Fruit fly (Drosophila melanogaster) whole organism, pupa: ENCODE results near the gene Cyp12a5.

Experiments used
- CG10348 ChIP-seq: fragments of 200-800 bp; sonication (Bioruptor generic); IDR thresholded peaks from 2 replicates; pipeline ENCODE4 v1.3.6; 2022; ENCODE audit warnings: missing biosample characterization, missing genetic modification characterization
- CG12605 ChIP-seq: fragments of 200-800 bp; sonication (Bioruptor generic); IDR thresholded peaks from 2 replicates; pipeline ENCODE4 v1.3.6; 2022; ENCODE audit warnings: missing biosample characterization, missing genetic modification characterization
- CG13204 ChIP-seq: fragments of 200-800 bp; sonication (Bioruptor generic); optimal IDR thresholded peaks from 2 replicates; lab custom pipeline; 2018; ENCODE audit warnings: missing biosample characterization, mild to moderate bottlenecking, missing genetic modification characterization, moderate library complexity
- CG14655 ChIP-seq: fragments of 200-800 bp; sonication (Bioruptor generic); optimal IDR thresholded peaks from 3 replicates; lab custom pipeline; 2017; ENCODE audit warnings: mild to moderate bottlenecking, missing biosample characterization, missing genetic modification reagents, missing genetic modification characterization
- CG15710 ChIP-seq: fragments of 200-800 bp; sonication (Bioruptor generic); optimal IDR thresholded peaks from 2 replicates; lab custom pipeline; 2018; ENCODE audit warnings: missing biosample characterization, mild to moderate bottlenecking, missing genetic modification characterization, moderate library complexity
- CG17806 ChIP-seq: fragments of 200-800 bp; sonication (Bioruptor generic); optimal IDR thresholded peaks from 2 replicates; lab custom pipeline; 2018; ENCODE audit warnings: missing biosample characterization, mild to moderate bottlenecking, missing genetic modification characterization, moderate library complexity
- CG32121 ChIP-seq: fragments of 200-800 bp; sonication (Bioruptor generic); IDR thresholded peaks from 2 replicates; pipeline ENCODE4 v1.3.6; 2022; ENCODE audit warnings: missing biosample characterization, missing genetic modification characterization
- CG34367 ChIP-seq: fragments of 200-800 bp; sonication (Bioruptor generic); optimal IDR thresholded peaks from 2 replicates; lab custom pipeline; 2018; ENCODE audit warnings: missing biosample characterization, mild to moderate bottlenecking, missing genetic modification characterization
- CG4496 ChIP-seq: fragments of 200-800 bp; sonication (Bioruptor generic); IDR thresholded peaks from 3 replicates; pipeline ENCODE4 v1.3.6; 2022; ENCODE audit warnings: missing biosample characterization, missing genetic modification characterization
- CG8159 ChIP-seq: fragments of 200-800 bp; sonication (Bioruptor generic); optimal IDR thresholded peaks from 3 replicates; lab custom pipeline; 2018; ENCODE audit warnings: missing biosample characterization, mild to moderate bottlenecking, missing genetic modification characterization, moderate library complexity
- CG8301 ChIP-seq: fragments of 200-800 bp; sonication (Bioruptor generic); optimal IDR thresholded peaks from 2 replicates; lab custom pipeline; 2018; ENCODE audit warnings: missing biosample characterization, mild to moderate bottlenecking, missing genetic modification characterization
- CG9948 ChIP-seq: fragments of 200-800 bp; sonication (Bioruptor generic); optimal IDR thresholded peaks from 2 replicates; lab custom pipeline; 2018; ENCODE audit warnings: missing biosample characterization, mild to moderate bottlenecking, missing genetic modification characterization, moderate library complexity
- D1 ChIP-seq: fragments of 200-800 bp; sonication (Bioruptor generic); optimal IDR thresholded peaks from 2 replicates; lab custom pipeline; 2018; ENCODE audit warnings: missing biosample characterization, mild to moderate bottlenecking, missing genetic modification characterization, moderate library complexity
- EcR ChIP-seq: fragments of 200-800 bp; sonication (Bioruptor generic); optimal IDR thresholded peaks from 3 replicates; lab custom pipeline; 2019; ENCODE audit warnings: missing biosample characterization, missing genetic modification characterization, mild to moderate bottlenecking, moderate library complexity, missing genetic modification reagents
- Ets98B ChIP-seq: fragments of 200-800 bp; sonication (Bioruptor generic); IDR thresholded peaks from 2 replicates; pipeline ENCODE4 v1.3.6; 2022; ENCODE audit warnings: missing biosample characterization, missing genetic modification characterization
- Pif1A ChIP-seq: fragments of 200-800 bp; sonication (Bioruptor generic); optimal IDR thresholded peaks from 3 replicates; lab custom pipeline; 2016; ENCODE audit warnings: missing biosample characterization, missing genetic modification characterization
- Pif1B ChIP-seq: fragments of 200-800 bp; sonication (Bioruptor generic); optimal IDR thresholded peaks from 3 replicates; lab custom pipeline; 2016; ENCODE audit warnings: missing biosample characterization, missing genetic modification characterization
- Snoo ChIP-seq: fragments of 200-800 bp; sonication (Bioruptor generic); optimal IDR thresholded peaks from 3 replicates; lab custom pipeline; 2017; ENCODE audit warnings: missing biosample characterization, mild to moderate bottlenecking, missing genetic modification characterization, inconsistent platforms
- fd96Ca ChIP-seq: fragments of 200-800 bp; sonication (Bioruptor generic); IDR thresholded peaks from 3 replicates; pipeline ENCODE4 v1.3.6; 2022; ENCODE audit warnings: missing biosample characterization, missing genetic modification characterization
- gl ChIP-seq: fragments of 200-800 bp; sonication (Bioruptor generic); optimal IDR thresholded peaks from 2 replicates; lab custom pipeline; 2018; ENCODE audit warnings: missing biosample characterization, mild to moderate bottlenecking, missing genetic modification characterization
- rn ChIP-seq: fragments of 200-800 bp; sonication (Bioruptor generic); IDR thresholded peaks from 2 replicates; pipeline ENCODE4 v1.3.6; 2022; ENCODE audit warnings: missing biosample characterization, missing genetic modification characterization

The Cyp12a5 gene

DNA sequence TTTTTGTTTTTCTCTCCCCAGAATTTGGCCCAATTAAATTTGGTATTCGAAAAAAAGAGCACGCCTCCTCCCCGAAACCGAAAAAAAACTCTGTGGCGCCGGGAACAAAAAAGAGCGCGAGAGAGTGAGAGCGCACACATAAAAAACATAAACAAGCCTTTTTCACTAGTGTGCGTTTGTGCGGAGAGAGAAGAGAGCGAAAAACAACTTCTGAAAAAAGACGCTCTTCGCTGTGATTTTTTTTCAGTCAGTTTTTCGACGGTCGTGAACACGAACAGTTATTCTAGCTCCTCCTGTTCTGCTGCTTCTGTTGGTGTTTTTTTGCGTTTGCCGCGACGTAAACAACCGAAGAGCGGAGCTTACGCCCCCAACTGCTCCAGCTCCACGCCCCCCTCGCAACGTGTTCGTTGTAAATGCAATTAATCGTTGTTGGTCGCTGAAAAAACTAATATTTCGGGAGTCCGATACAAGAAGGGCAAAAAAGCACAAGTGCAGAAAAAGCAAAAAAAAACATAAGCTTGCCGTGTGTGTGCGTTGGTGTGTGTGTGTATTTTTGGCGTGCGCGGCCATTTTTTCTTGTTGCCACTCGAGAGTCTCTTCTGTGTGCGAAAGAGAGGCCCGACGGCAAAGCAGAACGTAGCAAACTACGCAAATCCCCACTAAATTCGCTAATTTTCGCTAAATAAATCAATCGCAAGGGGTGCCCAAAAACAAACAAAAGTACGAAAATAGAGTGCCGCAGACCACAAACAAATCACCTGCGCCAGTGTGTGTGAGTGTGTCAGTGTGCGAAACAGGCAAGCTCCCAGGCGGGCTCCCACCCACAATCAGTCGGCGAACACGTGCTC lies 31.7 kb downstream of the Cyp12a5 start, which contains the start of gene sqz:
Gene sqz (plus strand): TSS at position 240 of the 848 bp plus-strand sequence.
- TF ChIP-seq gl (peak; percentile 95), CG32121 (GFP tag; lab: Robert Waterston, UW) (peak; percentile 68), D1 (tag; lab: Kevin White, UChicago) (peak; percentile 12), EcR (peak; percentile 63), Ets98B (peak; percentile 85), CG13204 (GFP tag; lab: Kevin White, UChicago) (peak; percentile 75), CG17806 (tag; lab: Kevin White, UChicago) (peak; percentile 42), CG9948 (tag; lab: Kevin White, UChicago) (peak; percentile 44), CG8301 (tag; lab: Kevin White, UChicago) (peak; percentile 73), CG4496 (GFP tag; lab: Robert Waterston, UW) (peak; percentile 84), CG34367 (tag; lab: Kevin White, UChicago) (peak; percentile 72), CG12605 (GFP tag; lab: Robert Waterston, UW) (peak; percentile 93), CG15710 (tag; lab: Kevin White, UChicago) (peak; percentile 75), Pif1B (GFP tag; lab: Kevin White, UChicago) (peak; percentile 75), rn (GFP tag; lab: Robert Waterston, UW) (peak; percentile 17; the same call in 1 of the 2 replicates), CG14655 (GFP tag; lab: Kevin White, UChicago) (peak; percentile 83), Pif1A (GFP tag; lab: Kevin White, UChicago) (peak; percentile 62), CG10348 (GFP tag; lab: Robert Waterston, UW) (no peak), CG8159 (tag; lab: Kevin White, UChicago) (peak; percentile 72), Snoo (tag; lab: Kevin White, UChicago) (peak; percentile 75), fd96Ca (GFP tag; lab: Robert Waterston, UW) (peak; percentile 79)

DNA sequence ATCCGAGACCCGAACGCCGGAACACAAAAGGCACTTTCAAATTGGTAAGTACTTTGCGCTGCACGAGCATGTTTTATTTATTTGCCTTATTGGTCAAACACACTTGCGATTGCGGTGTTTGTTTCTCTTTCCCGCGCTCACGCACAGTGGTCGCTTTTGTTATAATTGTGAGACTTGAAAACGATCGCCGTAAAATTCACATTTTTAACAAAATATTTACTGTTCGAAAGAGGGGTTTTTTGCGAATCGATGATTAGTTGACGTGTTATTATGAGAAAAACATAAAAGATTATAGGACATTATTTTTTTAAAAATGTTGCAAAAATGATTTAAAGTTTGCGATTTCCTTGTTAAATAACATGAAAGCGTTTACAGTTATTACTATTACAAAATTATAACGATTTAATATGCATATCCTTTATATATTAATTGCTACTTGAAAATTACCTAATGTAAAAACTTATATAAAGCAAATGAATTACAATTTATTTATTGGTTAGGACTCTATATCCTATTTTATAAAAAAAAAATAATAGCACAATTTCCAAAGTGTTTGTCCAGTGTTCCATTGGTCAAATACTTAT lies 32.5 kb downstream of the Cyp12a5 start:
- TF ChIP-seq Snoo (tag; lab: Kevin White, UChicago) (peak; percentile 34), CG32121 (GFP tag; lab: Robert Waterston, UW) (peak; percentile 37; the same call in 1 of the 2 replicates), fd96Ca (GFP tag; lab: Robert Waterston, UW) (no peak; the same call in 1 of the 3 replicates), Pif1B (GFP tag; lab: Kevin White, UChicago) (no peak), Pif1A (GFP tag; lab: Kevin White, UChicago) (peak; percentile 20), EcR (no peak), CG12605 (GFP tag; lab: Robert Waterston, UW) (peak; percentile 15; the same call in 1 of the 2 replicates), CG10348 (GFP tag; lab: Robert Waterston, UW) (no peak), CG15710 (tag; lab: Kevin White, UChicago) (no peak), CG13204 (GFP tag; lab: Kevin White, UChicago) (no peak), gl (no peak), CG8301 (tag; lab: Kevin White, UChicago) (peak; percentile 38), CG8159 (tag; lab: Kevin White, UChicago) (peak; percentile 47), CG14655 (GFP tag; lab: Kevin White, UChicago) (peak; percentile 40), Ets98B (no peak; the same call in 1 of the 2 replicates), CG34367 (tag; lab: Kevin White, UChicago) (peak; percentile 0), D1 (tag; lab: Kevin White, UChicago) (peak; percentile 39), rn (GFP tag; lab: Robert Waterston, UW) (0 out of 2 replicates have a peak, but pooled peaks have one; percentile 12), CG4496 (GFP tag; lab: Robert Waterston, UW) (peak; percentile 66; the same call in 2 of the 3 replicates), CG17806 (tag; lab: Kevin White, UChicago) (peak; percentile 40), CG9948 (tag; lab: Kevin White, UChicago) (peak; percentile 37)
- TF ChIP-seq, all 21 proteins: peak for 13

- peak; percentile 18 for TF ChIP-seq EcR
- no peak for TF ChIP-seq D1 (tag; lab: Kevin White, UChicago)
- TF ChIP-seq CG8159 (tag; lab: Kevin White, UChicago), result peak; percentile 19
- TF ChIP-seq Pif1B (GFP tag; lab: Kevin White, UChicago), result peak; percentile 17
- peak; percentile 78 for TF ChIP-seq Ets98B
- peak; percentile 72 for TF ChIP-seq CG4496 (GFP tag; lab: Robert Waterston, UW)
- TF ChIP-seq CG9948 (tag; lab: Kevin White, UChicago), result no peak
- TF ChIP-seq Snoo (tag; lab: Kevin White, UChicago), result peak; percentile 14
- TF ChIP-seq CG8301 (tag; lab: Kevin White, UChicago), result no peak
- peak; percentile 69 for TF ChIP-seq CG32121 (GFP tag; lab: Robert Waterston, UW)
- peak; percentile 32 for TF ChIP-seq CG13204 (GFP tag; lab: Kevin White, UChicago)
- TF ChIP-seq fd96Ca (GFP tag; lab: Robert Waterston, UW), result peak; percentile 56; the same call in 1 of the 3 replicates
- TF ChIP-seq CG14655 (GFP tag; lab: Kevin White, UChicago), result no peak
- TF ChIP-seq CG12605 (GFP tag; lab: Robert Waterston, UW), result peak; percentile 89
- peak; percentile 20 for TF ChIP-seq CG15710 (tag; lab: Kevin White, UChicago)
- no peak for TF ChIP-seq CG17806 (tag; lab: Kevin White, UChicago)
- TF ChIP-seq gl, result peak; percentile 70
- TF ChIP-seq CG10348 (GFP tag; lab: Robert Waterston, UW), result no peak
- TF ChIP-seq Pif1A (GFP tag; lab: Kevin White, UChicago), result peak; percentile 49
- no peak for TF ChIP-seq rn (GFP tag; lab: Robert Waterston, UW)
- TF ChIP-seq CG34367 (tag; lab: Kevin White, UChicago), result peak; percentile 6
- TF ChIP-seq, all 21 proteins: peak for 14
Measured at dm6 chr3R:19165620-19166055, 33.2 kb downstream of the Cyp12a5 start.
